Fruit fly (Drosophila melanogaster): ENCODE results near the gene CG33128.

The CG33128 gene

dm6 chr2L:1460463-1461219, 33.2 kb upstream of the CG33128 start:
- TF ChIP-seq prd (optimal IDR thresholded peaks at IDR 0.05): no peak
- peak; percentile 28; the same call in 1 of the 3 replicates for TF ChIP-seq prd (GFP tag; IDR thresholded peaks at IDR 0.05)
- peak; percentile 46; the same call in 1 of the 3 replicates for TF ChIP-seq ci (GFP tag; IDR thresholded peaks at IDR 0.05)
- TF ChIP-seq sna (GFP tag; IDR thresholded peaks at IDR 0.05; ENCODE audit: partially characterized antibody): 0 out of 2 replicates have a peak, but pooled peaks have one; percentile 26
- peak; percentile 43 for TF ChIP-seq ac (GFP tag; optimal IDR thresholded peaks at IDR 0.05)
- TF ChIP-seq Ets65A (GFP tag): no peak
- TF ChIP-seq Atf-2 (GFP tag; optimal IDR thresholded peaks at IDR 0.05): no peak
- peak; percentile 76 for TF ChIP-seq kah (GFP tag; optimal IDR thresholded peaks at IDR 0.05)
- peak; percentile 72 for TF ChIP-seq CG5180 (GFP tag; optimal IDR thresholded peaks at IDR 0.05)
- 0 out of 2 replicates have a peak, but pooled peaks have one; percentile 3 for TF ChIP-seq dati (GFP tag; IDR thresholded peaks at IDR 0.05)
- TF ChIP-seq Awh (GFP tag; IDR thresholded peaks at IDR 0.05): 0 out of 2 replicates have a peak, but pooled peaks have one; percentile 23
- TF ChIP-seq pfk (GFP tag; optimal IDR thresholded peaks at IDR 0.05): peak; percentile 96
- peak; percentile 41; the same call in 1 of the 3 replicates for TF ChIP-seq CG6175 (GFP tag; IDR thresholded peaks at IDR 0.05)
- peak; percentile 99 for TF ChIP-seq CG11504 (tag; optimal IDR thresholded peaks at IDR 0.05)
- TF ChIP-seq CG2199 (GFP tag; IDR thresholded peaks at IDR 0.05): peak; percentile 41; the same call in 1 of the 3 replicates
- no peak for TF ChIP-seq NfI (GFP tag; optimal IDR thresholded peaks at IDR 0.05)
- peak; percentile 94 for TF ChIP-seq scrt (GFP tag; optimal IDR thresholded peaks at IDR 0.05)
- TF ChIP-seq h (optimal IDR thresholded peaks at IDR 0.05): peak; percentile 39
- TF ChIP-seq Deaf1 (tag; optimal IDR thresholded peaks at IDR 0.05): peak; percentile 88
- 0 out of 3 replicates have a peak, but pooled peaks have one; percentile 33 for TF ChIP-seq zfh1 (GFP tag; IDR thresholded peaks at IDR 0.05)
- TF ChIP-seq CG10959 (GFP tag; IDR thresholded peaks at IDR 0.05): no peak
- no peak for TF ChIP-seq ara (GFP tag; IDR thresholded peaks at IDR 0.05)
- peak; percentile 69 for TF ChIP-seq Med (GFP tag)
- no peak for TF ChIP-seq Nf-YC (tag; optimal IDR thresholded peaks at IDR 0.05)

- TF ChIP-seq CG17802 (tag; optimal IDR thresholded peaks at IDR 0.05) (no peak), pnt (GFP tag; optimal IDR thresholded peaks at IDR 0.05) (no peak), ems (GFP tag; optimal IDR thresholded peaks at IDR 0.05) (no peak), ewg (GFP tag; optimal IDR thresholded peaks at IDR 0.05) (no peak), CG3838 (GFP tag; optimal IDR thresholded peaks at IDR 0.05) (no peak), Pdp1 (GFP tag; optimal IDR thresholded peaks at IDR 0.05) (peak; percentile 18 to 46), NC2β (GFP tag; optimal IDR thresholded peaks at IDR 0.05) (peak; percentile 69), nerfin-2 (GFP tag; IDR thresholded peaks at IDR 0.05; ENCODE audit: partially characterized antibody) (peak; percentile 47), CG14050 (GFP tag; IDR thresholded peaks at IDR 0.05) (no peak), MTF-1 (GFP tag; optimal IDR thresholded peaks at IDR 0.05; ENCODE audit: borderline replicate concordance) (no peak), kah (GFP tag; optimal IDR thresholded peaks at IDR 0.05) (no peak), CG4360 (GFP tag; IDR thresholded peaks at IDR 0.05) (no peak), tio (GFP tag; optimal IDR thresholded peaks at IDR 0.05) (peak; percentile 37), Ravus (GFP tag; IDR thresholded peaks at IDR 0.05) (no peak), CG17328 (GFP tag; IDR thresholded peaks at IDR 0.05) (peak; percentile 85), Awh (GFP tag; IDR thresholded peaks at IDR 0.05) (peak; percentile 39; the same call in 1 of the 2 replicates), CG1602 (GFP tag; optimal IDR thresholded peaks at IDR 0.05) (peak; percentile 68), Trl (optimal IDR thresholded peaks at IDR 0.05) (no peak), Trl (GFP tag; optimal IDR thresholded peaks at IDR 0.05) (no peak), Atf-2 (GFP tag; optimal IDR thresholded peaks at IDR 0.05) (peak; percentile 48), fd64A (GFP tag; optimal IDR thresholded peaks at IDR 0.05) (no peak), Mad (GFP tag; optimal IDR thresholded peaks at IDR 0.05) (no peak), Max (GFP tag; optimal IDR thresholded peaks at IDR 0.05) (no peak), Atf3 (GFP tag; optimal IDR thresholded peaks at IDR 0.05) (peak; percentile 37), disco-r (GFP tag; optimal IDR thresholded peaks at IDR 0.05) (no peak), Vsx1 (GFP tag; optimal IDR thresholded peaks at IDR 0.05) (no peak), schlank (tag; optimal IDR thresholded peaks at IDR 0.05) (no peak), Ptx1 (GFP tag; IDR thresholded peaks at IDR 0.05) (peak; percentile 43), CG10267 (tag; optimal IDR thresholded peaks at IDR 0.05) (peak; percentile 65)
Measured at dm6 chr2L:1462136-1462535, 31.7 kb upstream of the CG33128 start.
